Worm (Caenorhabditis elegans): ENCODE data around the gene twk-40.
"Not testable (repeated sequence)": the region's sequence is repeated elsewhere in the genome, so short reads cannot be mapped to it uniquely, and the experiment has no call there.

The twk-40 gene

DNA sequence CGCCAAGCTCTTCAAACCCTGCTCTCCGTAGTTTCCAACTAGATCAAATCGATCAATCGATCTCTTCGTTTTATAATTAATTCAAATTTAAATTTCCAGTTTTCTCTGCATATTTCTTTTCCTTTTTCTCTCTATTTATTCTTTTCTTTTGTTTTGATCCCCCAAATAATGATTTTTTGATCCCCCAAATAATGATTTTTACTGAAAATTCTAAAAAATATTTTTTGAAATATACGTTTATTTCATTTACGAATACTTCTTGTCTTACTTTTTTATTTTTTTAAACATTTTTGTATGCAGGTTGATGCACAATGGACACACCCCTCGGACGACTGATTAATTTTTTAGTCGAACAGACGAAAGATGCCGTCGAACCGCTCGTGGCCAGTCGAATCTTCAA, 11.1 kb upstream of the twk-40 start, which contains the start of gene T28A8.4:
T28A8.4 (plus strand) TSS at position 301 of the 400 bp plus-strand sequence.
- TF ChIP-seq elt-1 (tag; optimal IDR thresholded peaks at IDR 0.05), result no peak
- no peak for TF ChIP-seq mdl-1 (tag; optimal IDR thresholded peaks at IDR 0.05)
- TF ChIP-seq mbf-1 (tag; optimal IDR thresholded peaks at IDR 0.05), result no peak
- no peak for TF ChIP-seq unc-62 (GFP tag; optimal IDR thresholded peaks at IDR 0.05)
- no peak for TF ChIP-seq nhr-129 (tag; optimal IDR thresholded peaks at IDR 0.05)
- TF ChIP-seq fos-1 (tag; optimal IDR thresholded peaks at IDR 0.05), result no peak

DNA sequence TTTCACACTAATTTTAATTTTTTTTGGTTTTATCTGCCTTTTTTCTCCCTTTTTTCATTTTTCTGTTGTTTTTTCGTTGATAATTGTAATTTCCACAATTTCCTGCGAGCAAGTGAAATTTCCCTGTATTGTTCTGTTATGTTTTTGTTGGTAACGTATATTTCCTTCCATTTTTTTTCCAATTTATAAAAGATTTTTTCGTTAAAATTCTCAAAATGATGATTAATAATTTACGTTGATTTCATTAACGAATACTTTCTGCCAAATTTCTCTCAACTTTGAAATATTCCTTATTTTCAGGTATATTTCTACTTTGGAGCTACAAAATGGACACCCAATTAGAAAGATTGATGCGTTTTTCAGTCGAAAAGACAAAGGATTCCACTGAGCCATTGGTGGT, 10.2 kb upstream of the twk-40 start, which contains the start of gene T28A8.8:
T28A8.8 (plus strand) TSS at position 301 of the 400 bp plus-strand sequence.
- TF ChIP-seq ztf-11 (tag; optimal IDR thresholded peaks at IDR 0.05) (no peak), elt-1 (tag; optimal IDR thresholded peaks at IDR 0.05) (no peak), nhr-11 (tag; optimal IDR thresholded peaks at IDR 0.05) (no peak), Y55F3AM.14 (GFP tag; optimal IDR thresholded peaks at IDR 0.05) (no peak), unc-55 (GFP tag; optimal IDR thresholded peaks at IDR 0.05) (no peak), sem-4 (tag; optimal IDR thresholded peaks at IDR 0.05) (no peak), lin-11 (tag; optimal IDR thresholded peaks at IDR 0.05) (no peak), ceh-16 (tag; optimal IDR thresholded peaks at IDR 0.05) (no peak), blmp-1 (tag; optimal IDR thresholded peaks at IDR 0.05; ENCODE audit: insufficient read depth) (no peak), alr-1 (tag; optimal IDR thresholded peaks at IDR 0.05) (no peak), sma-9 (GFP tag; optimal IDR thresholded peaks at IDR 0.05) (no peak), sma-9 (tag; optimal IDR thresholded peaks at IDR 0.05) (no peak), nhr-25 (tag; optimal IDR thresholded peaks at IDR 0.05) (no peak), egl-27 (tag; optimal IDR thresholded peaks at IDR 0.05) (no peak), ama-1 (optimal IDR thresholded peaks at IDR 0.05) (no peak), nhr-129 (tag; optimal IDR thresholded peaks at IDR 0.05) (no peak)

ce11 chrIII:13501599-13501998, 9.3 kb upstream of the twk-40 start, which contains the start of gene T28A8.5:
Gene T28A8.5 (plus strand): TSS chrIII:13501630.
- TF ChIP-seq lsy-2 (tag; optimal IDR thresholded peaks at IDR 0.05) (no peak), lin-11 (tag; optimal IDR thresholded peaks at IDR 0.05) (no peak), unc-55 (GFP tag; optimal IDR thresholded peaks at IDR 0.05) (no peak), ztf-4 (tag; optimal IDR thresholded peaks at IDR 0.05) (no peak), nhr-237 (tag; optimal IDR thresholded peaks at IDR 0.05) (no peak)

- TF ChIP-seq mdl-1, sem-4, nhr-25 (tag; optimal IDR thresholded peaks at IDR 0.05): not testable (repeated sequence)
Measured at ce11 chrIII:13498899-13499298, 6.6 kb upstream of the twk-40 start, which contains the start of gene T28A8.6. Gene T28A8.6 (plus strand): TSS chrIII:13499199.

ce11 chrIII:13495571-13495970, 3.3 kb upstream of the twk-40 start, which contains the start of gene T28A8.2:
Gene T28A8.2 (minus strand): TSS chrIII:13495671.
- no peak for TF ChIP-seq nhr-23 (tag; optimal IDR thresholded peaks at IDR 0.05)
- TF ChIP-seq unc-39 (tag; optimal IDR thresholded peaks at IDR 0.05), result no peak

DNA sequence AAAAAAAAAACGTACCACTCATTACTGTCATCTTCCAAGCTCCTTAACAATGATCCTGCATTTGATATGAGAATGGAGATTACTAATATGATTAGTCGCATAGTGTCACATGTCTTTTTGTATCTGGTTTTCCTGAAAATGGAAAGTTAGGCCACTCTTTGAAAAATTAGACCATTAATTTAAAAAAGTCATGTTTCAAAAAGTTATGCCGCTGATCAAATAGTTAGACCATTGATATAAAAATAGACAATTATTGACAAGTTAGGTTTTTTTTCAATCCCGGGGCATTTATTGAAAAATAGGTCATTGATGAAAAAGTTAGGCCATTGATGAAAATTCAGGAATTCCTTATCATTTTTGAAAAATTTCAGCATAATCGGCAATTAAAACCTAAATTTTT, 8.3 kb downstream of the twk-40 start, which contains the start of gene acc-4:
acc-4 (minus strand) TSS at position 101 of the 400 bp plus-strand sequence.
- TF ChIP-seq mab-5 (tag; optimal IDR thresholded peaks at IDR 0.05) (no peak), lin-39 (tag; optimal IDR thresholded peaks at IDR 0.05) (no peak), alr-1 (tag; optimal IDR thresholded peaks at IDR 0.05) (no peak), skn-1 (tag; optimal IDR thresholded peaks at IDR 0.05) (no peak), nhr-6 (tag; optimal IDR thresholded peaks at IDR 0.05) (no peak), nhr-129 (tag; optimal IDR thresholded peaks at IDR 0.05) (no peak), ZK546.5 (tag; optimal IDR thresholded peaks at IDR 0.05) (no peak), nhr-10 (tag; optimal IDR thresholded peaks at IDR 0.05) (no peak), R02D3.7 (tag; optimal IDR thresholded peaks at IDR 0.05) (no peak), snpc-4 (tag; optimal IDR thresholded peaks at IDR 0.05) (no peak)
